Fruit fly (Drosophila melanogaster) whole organism, embryonic: ENCODE measurements around the gene loaf.

Experiments used
- Bteb2 ChIP-seq: fragments of 200-800 bp; sonication (Bioruptor generic); optimal IDR thresholded peaks from 2 replicates; lab custom pipeline; 2016; ENCODE audit warnings: missing biosample characterization, missing genetic modification characterization
- CG10654 ChIP-seq: fragments of 200-800 bp; sonication (Bioruptor generic); optimal IDR thresholded peaks from 2 replicates; lab custom pipeline; 2016; ENCODE audit warnings: missing biosample characterization, missing genetic modification characterization
- CG10979 ChIP-seq: fragments of 200-800 bp; sonication (Bioruptor generic); optimal IDR thresholded peaks from 2 replicates; lab custom pipeline; 2018; ENCODE audit warnings: missing biosample characterization, mild to moderate bottlenecking, missing genetic modification characterization, moderate library complexity
- CG14014 ChIP-seq: fragments of 200-800 bp; sonication (Bioruptor generic); IDR thresholded peaks from 2 replicates; pipeline ENCODE4 v1.3.6; 2022; ENCODE audit warnings: missing biosample characterization, missing genetic modification characterization
- CG17385 ChIP-seq: fragments of 200-800 bp; sonication (Bioruptor generic); optimal IDR thresholded peaks from 3 replicates; lab custom pipeline; 2018; ENCODE audit warnings: missing biosample characterization, mild to moderate bottlenecking, missing genetic modification characterization
- CrebB ChIP-seq: fragments of 200-800 bp; sonication (Bioruptor generic); optimal IDR thresholded peaks from 3 replicates; lab custom pipeline; 2018; ENCODE audit warnings: missing biosample characterization, mild to moderate bottlenecking, missing genetic modification characterization
- NK7.1 ChIP-seq: fragments of 200-800 bp; sonication (Bioruptor generic); optimal IDR thresholded peaks from 3 replicates; lab custom pipeline; 2016; ENCODE audit warnings: missing biosample characterization, missing genetic modification characterization
- ase ChIP-seq: fragments of 200-800 bp; sonication (Bioruptor generic); IDR thresholded peaks from 3 replicates; pipeline ENCODE4 v1.3.6; 2022; ENCODE audit warnings: missing biosample characterization, missing genetic modification characterization
- sr ChIP-seq: fragments of 200-800 bp; sonication (Bioruptor generic); IDR thresholded peaks from 3 replicates; pipeline ENCODE4 v1.3.6; 2022; ENCODE audit warnings: missing biosample characterization, missing genetic modification characterization
- zfh2 ChIP-seq: fragments of 200-800 bp; sonication (Bioruptor generic); optimal IDR thresholded peaks from 2 replicates; lab custom pipeline; 2016; ENCODE audit warnings: missing biosample characterization, missing genetic modification characterization

DNA sequence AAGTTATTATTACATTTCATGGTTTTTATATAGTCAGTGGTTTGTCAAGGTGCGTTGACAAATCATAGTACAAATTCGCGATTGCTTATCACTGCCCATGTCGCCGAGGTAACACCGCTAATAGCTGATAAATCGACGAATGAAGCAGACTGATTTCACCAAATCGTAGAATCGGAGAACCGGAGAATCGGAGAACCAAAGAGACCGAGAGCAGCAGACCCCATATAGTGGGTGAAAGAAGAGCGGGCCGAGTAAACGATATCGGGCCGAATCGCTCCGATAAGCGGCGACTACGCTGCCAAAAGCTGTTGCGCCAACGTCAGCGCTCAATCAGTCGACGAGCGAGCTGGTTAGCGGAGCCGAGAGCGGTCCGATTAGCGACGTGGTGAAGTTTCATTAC is 10.7 kb upstream of the loaf start, which contains the start of gene CG14131:
- TF ChIP-seq zfh2 (GFP tag; lab: Kevin White, UChicago) (no peak), CG10654 (GFP tag; lab: Kevin White, UChicago) (no peak), sr (GFP tag; lab: Robert Waterston, UW) (no peak), CG14014 (GFP tag; lab: Robert Waterston, UW) (no peak), CG17385 (no peak), NK7.1 (GFP tag; lab: Kevin White, UChicago) (no peak), CG10979 (tag; lab: Kevin White, UChicago) (no peak), Bteb2 (no peak), CrebB (no peak), ase (no peak)
